Worm (Caenorhabditis elegans): ENCODE results near the gene T28A11.17.

ce11 chrV:3297764-3298163 is 31.7 kb upstream of the T28A11.17 start, which contains the start of gene srx-122:
- TF ChIP-seq snpc-4 (GFP tag; optimal IDR thresholded peaks at IDR 0.05) (no peak), snpc-4 (tag; optimal IDR thresholded peaks at IDR 0.05) (no peak), ztf-28 (GFP tag; IDR thresholded peaks at IDR 0.05) (no peak), repo-1 (tag; optimal IDR thresholded peaks at IDR 0.05) (no peak), F39B2.1 (GFP tag; IDR thresholded peaks at IDR 0.05) (no peak), T26A5.8 (tag; optimal IDR thresholded peaks at IDR 0.05) (no peak), somi-1 (GFP tag; optimal IDR thresholded peaks at IDR 0.05) (no peak), bed-1 (GFP tag; IDR thresholded peaks at IDR 0.05) (no peak), nhr-179 (tag; optimal IDR thresholded peaks at IDR 0.05) (no peak), tlf-1 (GFP tag; optimal IDR thresholded peaks at IDR 0.05) (no peak), snpc-1.1 (tag; optimal IDR thresholded peaks at IDR 0.05; ENCODE audit: insufficient read depth) (no peak), nfya-1 (tag; optimal IDR thresholded peaks at IDR 0.05; ENCODE audit: borderline replicate concordance, insufficient read depth) (no peak), ztf-22 (GFP tag; optimal IDR thresholded peaks at IDR 0.05) (no peak)
